Fruit fly (Drosophila melanogaster): ENCODE data around the gene alpha-PheRS.

- no peak for TF ChIP-seq cnc (optimal IDR thresholded peaks at IDR 0.05)
- TF ChIP-seq cic (GFP tag; optimal IDR thresholded peaks at IDR 0.05) = no peak
- no peak for TF ChIP-seq toe (GFP tag; optimal IDR thresholded peaks at IDR 0.05)
- TF ChIP-seq CG14711 (tag; optimal IDR thresholded peaks at IDR 0.05) = no peak
- TF ChIP-seq Clk (GFP tag; optimal IDR thresholded peaks at IDR 0.05) = no peak
These were observed 37.5 kb downstream of the alpha-PheRS start for dm6 chrX:8107936-8108335.
